Fruit fly (Drosophila melanogaster) whole organism, embryonic: ENCODE data around the gene att-ORFB.

Source experiments
- CG10654 ChIP-seq: fragments of 200-800 bp; sonication (Bioruptor generic); optimal IDR thresholded peaks from 2 replicates; lab custom pipeline; 2016; ENCODE audit warnings: missing biosample characterization, missing genetic modification characterization
- CG11398 ChIP-seq: fragments of 200-800 bp; sonication (Bioruptor generic); optimal IDR thresholded peaks from 2 replicates; lab custom pipeline; 2016; ENCODE audit warnings: missing biosample characterization, missing genetic modification characterization
- CG11456 ChIP-seq: fragments of 200-800 bp; sonication (Bioruptor generic); IDR thresholded peaks from 3 replicates; pipeline ENCODE4 v1.3.6; 2022; ENCODE audit warnings: missing biosample characterization, missing genetic modification characterization
- CG14667 ChIP-seq: fragments of 200-800 bp; sonication (Bioruptor generic); IDR thresholded peaks from 2 replicates; pipeline ENCODE4 v1.3.6; 2022; ENCODE audit warnings: missing biosample characterization, missing genetic modification characterization
- CG1529 ChIP-seq: fragments of 200-800 bp; sonication (Bioruptor generic); optimal IDR thresholded peaks from 3 replicates; lab custom pipeline; 2018; ENCODE audit warnings: missing biosample characterization, missing genetic modification characterization
- CG1647 ChIP-seq: fragments of 200-800 bp; sonication (Bioruptor generic); optimal IDR thresholded peaks from 3 replicates; lab custom pipeline; 2016; ENCODE audit warnings: missing biosample characterization, missing genetic modification characterization
- CG17328 ChIP-seq: fragments of 200-800 bp; sonication (Bioruptor generic); IDR thresholded peaks from 2 replicates; pipeline ENCODE4 v1.3.6; 2022; ENCODE audit warnings: missing biosample characterization, missing genetic modification characterization
- CG18599 ChIP-seq: fragments of 200-800 bp; sonication (Bioruptor generic); optimal IDR thresholded peaks from 3 replicates; lab custom pipeline; 2017; ENCODE audit warnings: missing biosample characterization, missing genetic modification characterization, mild to moderate bottlenecking, moderate library complexity, missing genetic modification reagents
- CG2678 ChIP-seq: fragments of 200-800 bp; sonication (Bioruptor generic); optimal IDR thresholded peaks from 3 replicates; lab custom pipeline; 2019; ENCODE audit warnings: missing biosample characterization, mild to moderate bottlenecking, missing genetic modification characterization, moderate library complexity
- CG2712 ChIP-seq: fragments of 200-800 bp; optimal IDR thresholded peaks from 3 replicates; lab custom pipeline; 2019; ENCODE audit warnings: missing biosample characterization, mild to moderate bottlenecking, missing genetic modification characterization, moderate library complexity
- CG30020 ChIP-seq: fragments of 200-800 bp; optimal IDR thresholded peaks from 2 replicates; lab custom pipeline; 2019; ENCODE audit warnings: missing biosample characterization, mild to moderate bottlenecking, missing genetic modification characterization, moderate library complexity
- CG6854 ChIP-seq: fragments of 200-800 bp; sonication (Bioruptor generic); optimal IDR thresholded peaks from 3 replicates; lab custom pipeline; 2017; ENCODE audit warnings: missing biosample characterization, mild to moderate bottlenecking, missing genetic modification characterization
- CG7786 ChIP-seq: fragments of 200-800 bp; sonication (Bioruptor generic); optimal IDR thresholded peaks from 2 replicates; lab custom pipeline; 2016; ENCODE audit warnings: missing biosample characterization, missing genetic modification characterization
- CG9437 ChIP-seq: fragments of 200-800 bp; sonication (Bioruptor generic); optimal IDR thresholded peaks from 2 replicates; lab custom pipeline; 2018; ENCODE audit warnings: missing biosample characterization, mild to moderate bottlenecking, missing genetic modification characterization
- CG9876 ChIP-seq: fragments of 200-800 bp; sonication (Bioruptor generic); optimal IDR thresholded peaks from 2 replicates; lab custom pipeline; 2016; ENCODE audit warnings: missing biosample characterization, missing genetic modification characterization
- Doc3 ChIP-seq: fragments of 200-800 bp; sonication (Bioruptor generic); IDR thresholded peaks from 3 replicates; pipeline ENCODE4 v1.3.6; 2022; ENCODE audit warnings: missing biosample characterization, missing genetic modification characterization; ENCODE audit not compliant: partially characterized antibody
- ERR ChIP-seq: fragments of 200-800 bp; sonication (Bioruptor generic); optimal IDR thresholded peaks from 2 replicates; lab custom pipeline; 2016; ENCODE audit warnings: missing biosample characterization, missing genetic modification characterization
- Ets65A ChIP-seq: fragments of 200-800 bp; sonication (Bioruptor generic); peaks from one replicate; lab custom pipeline; 2016; ENCODE audit warnings: missing biosample characterization, missing genetic modification characterization
- H15 ChIP-seq: fragments of 200-800 bp; sonication (Bioruptor generic); IDR thresholded peaks from 3 replicates; pipeline ENCODE4 v1.3.6; 2022; ENCODE audit warnings: missing biosample characterization, missing genetic modification characterization
- HLH4C ChIP-seq: fragments of 200-800 bp; sonication (Bioruptor generic); IDR thresholded peaks from 3 replicates; pipeline ENCODE4 v1.3.6; 2022; ENCODE audit warnings: missing biosample characterization, missing genetic modification characterization; ENCODE audit not compliant: partially characterized antibody
- NC2α ChIP-seq: fragments of 200-800 bp; sonication (Bioruptor generic); optimal IDR thresholded peaks from 2 replicates; lab custom pipeline; 2016; ENCODE audit warnings: missing biosample characterization, missing genetic modification characterization
- NC2β ChIP-seq: fragments of 200-800 bp; sonication (Bioruptor generic); optimal IDR thresholded peaks from 2 replicates; lab custom pipeline; 2016; ENCODE audit warnings: missing biosample characterization, missing genetic modification characterization
- Nf-YB ChIP-seq: fragments of 200-800 bp; sonication (Bioruptor generic); optimal IDR thresholded peaks from 3 replicates; lab custom pipeline; 2019; ENCODE audit warnings: missing biosample characterization, mild to moderate bottlenecking, missing genetic modification characterization, moderate library complexity
- Pdp1 ChIP-seq, 2 experiments: fragments of 200-800 bp; sonication (Bioruptor generic); optimal IDR thresholded peaks; 3 replicates each; lab custom pipeline; 2016; ENCODE audit warnings: missing biosample characterization in 2 of 2, missing genetic modification characterization in 2 of 2, mild to moderate bottlenecking in 1 of 2, moderate library complexity in 1 of 2
- Vsx1 ChIP-seq: fragments of 200-800 bp; sonication (Bioruptor generic); optimal IDR thresholded peaks from 2 replicates; lab custom pipeline; 2017; ENCODE audit warnings: missing biosample characterization, mild to moderate bottlenecking, missing genetic modification characterization, missing genetic modification reagents
- ac ChIP-seq: fragments of 200-800 bp; sonication (Bioruptor generic); optimal IDR thresholded peaks from 3 replicates; lab custom pipeline; 2017; ENCODE audit warnings: missing biosample characterization, mild to moderate bottlenecking, missing genetic modification characterization
- ap ChIP-seq: fragments of 200-800 bp; sonication (Bioruptor generic); IDR thresholded peaks from 2 replicates; pipeline ENCODE4 v1.3.6; 2022; ENCODE audit warnings: missing biosample characterization, missing genetic modification characterization
- bbx ChIP-seq: fragments of 200-800 bp; sonication (Bioruptor generic); IDR thresholded peaks from 2 replicates; pipeline ENCODE4 v1.3.6; 2022; ENCODE audit warnings: missing biosample characterization, missing genetic modification characterization; ENCODE audit not compliant: partially characterized antibody
- btn ChIP-seq: fragments of 200-800 bp; sonication (Bioruptor generic); optimal IDR thresholded peaks from 2 replicates; lab custom pipeline; 2016; ENCODE audit warnings: missing biosample characterization, missing genetic modification characterization
- croc ChIP-seq: fragments of 200-800 bp; sonication (Bioruptor generic); conservative IDR thresholded peaks from 3 replicates; pipeline ENCODE4 v1.3.6; 2022; ENCODE audit warnings: missing biosample characterization, missing genetic modification characterization
- cwo ChIP-seq: fragments of 200-800 bp; sonication (Bioruptor generic); optimal IDR thresholded peaks from 3 replicates; lab custom pipeline; 2017; ENCODE audit warnings: missing biosample characterization, missing genetic modification characterization, mild to moderate bottlenecking, moderate library complexity, missing genetic modification reagents
- dan ChIP-seq: fragments of 200-800 bp; sonication (Bioruptor generic); IDR thresholded peaks from 2 replicates; pipeline ENCODE4 v1.3.6; 2022; ENCODE audit warnings: missing biosample characterization, missing genetic modification characterization
- en ChIP-seq: fragments of 200-800 bp; sonication (Bioruptor generic); optimal IDR thresholded peaks from 2 replicates; lab custom pipeline; 2016; ENCODE audit warnings: missing biosample characterization, missing genetic modification characterization
- fd3F ChIP-seq: fragments of 200-800 bp; sonication (Bioruptor generic); optimal IDR thresholded peaks from 2 replicates; lab custom pipeline; 2018; ENCODE audit warnings: missing biosample characterization, mild to moderate bottlenecking, missing genetic modification characterization, moderate library complexity
- fd64A ChIP-seq: fragments of 200-800 bp; sonication (Bioruptor generic); optimal IDR thresholded peaks from 3 replicates; lab custom pipeline; 2018; ENCODE audit warnings: missing biosample characterization, mild to moderate bottlenecking, missing genetic modification characterization
- gro ChIP-seq: fragments of 200-800 bp; sonication (Bioruptor generic); optimal IDR thresholded peaks from 2 replicates; lab custom pipeline; 2016; ENCODE audit warnings: missing biosample characterization, missing genetic modification characterization
- ind ChIP-seq: fragments of 200-800 bp; sonication (Bioruptor generic); optimal IDR thresholded peaks from 3 replicates; lab custom pipeline; 2016; ENCODE audit warnings: missing biosample characterization, missing genetic modification characterization
- klu ChIP-seq: fragments of 200-800 bp; sonication (Bioruptor generic); IDR thresholded peaks from 2 replicates; pipeline ENCODE4 v1.3.6; 2022; ENCODE audit warnings: missing biosample characterization, missing genetic modification characterization
- luna ChIP-seq: fragments of 200-800 bp; sonication (Bioruptor generic); optimal IDR thresholded peaks from 2 replicates; lab custom pipeline; 2016; ENCODE audit warnings: missing biosample characterization, missing genetic modification characterization
- nerfin-1 ChIP-seq: fragments of 200-800 bp; sonication (Bioruptor generic); optimal IDR thresholded peaks from 3 replicates; lab custom pipeline; 2019; ENCODE audit warnings: missing biosample characterization, mild to moderate bottlenecking, missing genetic modification characterization, moderate library complexity
- nmo ChIP-seq: fragments of 200-800 bp; sonication (Bioruptor generic); optimal IDR thresholded peaks from 2 replicates; lab custom pipeline; 2018; ENCODE audit warnings: missing biosample characterization, mild to moderate bottlenecking, missing genetic modification characterization, moderate library complexity
- oc ChIP-seq: fragments of 200-800 bp; sonication (Bioruptor generic); optimal IDR thresholded peaks from 2 replicates; lab custom pipeline; 2018; ENCODE audit warnings: missing biosample characterization, mild to moderate bottlenecking, missing genetic modification characterization, moderate library complexity
- pnt ChIP-seq: fragments of 200-800 bp; sonication (Bioruptor generic); optimal IDR thresholded peaks from 3 replicates; lab custom pipeline; 2016; ENCODE audit warnings: missing biosample characterization, missing genetic modification characterization
- pum ChIP-seq: fragments of 200-800 bp; sonication (Bioruptor generic); optimal IDR thresholded peaks from 2 replicates; lab custom pipeline; 2016; ENCODE audit warnings: missing biosample characterization, missing genetic modification characterization
- rib ChIP-seq: fragments of 200-800 bp; sonication (Bioruptor generic); IDR thresholded peaks from 2 replicates; pipeline ENCODE4 v1.3.6; 2022; ENCODE audit warnings: missing biosample characterization, missing genetic modification characterization
- ro ChIP-seq: fragments of 200-800 bp; sonication (Bioruptor generic); IDR thresholded peaks from 2 replicates; pipeline ENCODE4 v1.3.6; 2022; ENCODE audit warnings: missing biosample characterization, missing genetic modification characterization
- sisA ChIP-seq: fragments of 200-800 bp; sonication (Bioruptor generic); IDR thresholded peaks from 2 replicates; pipeline ENCODE4 v1.3.6; 2022; ENCODE audit warnings: missing biosample characterization, missing genetic modification characterization
- sob ChIP-seq: fragments of 200-800 bp; sonication (Bioruptor generic); IDR thresholded peaks from 2 replicates; pipeline ENCODE4 v1.3.6; 2022; ENCODE audit warnings: missing biosample characterization, missing genetic modification characterization
- trem ChIP-seq: fragments of 200-800 bp; optimal IDR thresholded peaks from 3 replicates; lab custom pipeline; 2019; ENCODE audit warnings: missing biosample characterization, mild to moderate bottlenecking, missing genetic modification characterization, moderate library complexity
- vnd ChIP-seq: fragments of 200-800 bp; sonication (Bioruptor generic); IDR thresholded peaks from 3 replicates; pipeline ENCODE4 v1.3.6; 2022; ENCODE audit warnings: missing biosample characterization, missing genetic modification characterization; ENCODE audit not compliant: partially characterized antibody
- zfh2 ChIP-seq: fragments of 200-800 bp; sonication (Bioruptor generic); optimal IDR thresholded peaks from 2 replicates; lab custom pipeline; 2016; ENCODE audit warnings: missing biosample characterization, missing genetic modification characterization

att-ORFB gene

DNA sequence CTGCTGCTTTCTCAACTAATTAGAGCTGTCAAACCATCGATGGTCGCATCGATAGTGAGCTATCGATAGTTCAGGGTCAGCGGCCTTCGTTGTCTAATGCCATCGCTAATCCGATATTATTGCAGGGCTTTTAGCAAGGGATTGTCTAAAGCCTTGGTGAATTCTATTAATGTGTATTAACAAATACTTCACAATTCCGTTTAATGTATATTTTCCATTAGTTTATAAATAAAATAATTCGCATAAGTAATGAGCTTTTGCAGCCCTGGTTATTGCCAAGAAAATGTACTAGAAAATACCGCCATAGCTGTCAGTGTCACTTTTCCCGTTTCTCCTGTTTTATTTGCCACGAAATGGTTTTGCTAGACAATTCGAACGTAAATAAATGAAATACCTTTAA lies 25.6 kb upstream of the att-ORFB start, which contains the start of the genes EloB and Srp14 (continued):
- TF ChIP-seq CG10654 (GFP tag; lab: Kevin White, UChicago) = peak; percentile 71
- peak; percentile 58; the same call in 1 of the 2 replicates for TF ChIP-seq klu (GFP tag; lab: Robert Waterston, UW)
- peak; percentile 84 for TF ChIP-seq CG11456
- 0 out of 2 replicates have a peak, but pooled peaks have one; percentile 33 for TF ChIP-seq ap
- peak; percentile 75 for TF ChIP-seq CG30020
- peak; percentile 60 for TF ChIP-seq sisA
- TF ChIP-seq btn (GFP tag; lab: Kevin White, UChicago) = peak; percentile 13
- TF ChIP-seq Doc3 (GFP tag; lab: Robert Waterston, UW) = peak; percentile 97
- TF ChIP-seq HLH4C = peak; percentile 92
- TF ChIP-seq en (GFP tag; lab: Kevin White, UChicago) = peak; percentile 31
- peak; percentile 77 for TF ChIP-seq nerfin-1 (tag; lab: Kevin White, UChicago)
- TF ChIP-seq CG14667 (GFP tag; lab: Robert Waterston, UW) = peak; percentile 56
- peak; percentile 76 for TF ChIP-seq pum
- peak; percentile 93 for TF ChIP-seq trem
- no peak for TF ChIP-seq dan (GFP tag; lab: Robert Waterston, UW)
- peak; percentile 97 for TF ChIP-seq Ets65A (GFP tag; lab: Kevin White, UChicago)
- peak; percentile 77 to 81 for TF ChIP-seq Pdp1 (GFP tag; optimal IDR thresholded peaks at IDR 0.05; lab: Kevin White, UChicago)
- TF ChIP-seq pnt = peak; percentile 57
- TF ChIP-seq CG17328 (GFP tag; lab: Robert Waterston, UW) = peak; percentile 80
- no peak for TF ChIP-seq luna
- peak; percentile 52 for TF ChIP-seq cwo (GFP tag; lab: Kevin White, UChicago)
- TF ChIP-seq CG18599 = no peak
- peak; percentile 86 for TF ChIP-seq CG2712
- peak; percentile 72 for TF ChIP-seq H15
- TF ChIP-seq bbx = peak; percentile 96
- peak; percentile 53 for TF ChIP-seq CG1529 (GFP tag; lab: Kevin White, UChicago)
- peak; percentile 68 for TF ChIP-seq ERR (GFP tag; lab: Kevin White, UChicago)
- TF ChIP-seq oc (tag; lab: Kevin White, UChicago) = no peak
- no peak for TF ChIP-seq ac (GFP tag; lab: Kevin White, UChicago)
- peak; percentile 49 for TF ChIP-seq CG9876 (GFP tag; lab: Kevin White, UChicago)
- peak; percentile 94 for TF ChIP-seq vnd (GFP tag; lab: Robert Waterston, UW)
- TF ChIP-seq nmo (GFP tag; lab: Kevin White, UChicago) = peak; percentile 89
- TF ChIP-seq fd3F = peak; percentile 65
- peak; percentile 70 for TF ChIP-seq CG11398
- TF ChIP-seq Nf-YB (GFP tag; lab: Kevin White, UChicago) = peak; percentile 53
- TF ChIP-seq CG2678 (tag; lab: Kevin White, UChicago) = peak; percentile 84
- peak; percentile 87 for TF ChIP-seq gro
- peak; percentile 87 for TF ChIP-seq sob (GFP tag; lab: Robert Waterston, UW)
- TF ChIP-seq NC2β (GFP tag; lab: Kevin White, UChicago) = peak; percentile 86
- TF ChIP-seq fd64A (GFP tag; lab: Kevin White, UChicago) = no peak
- peak; percentile 71; the same call in 1 of the 2 replicates for TF ChIP-seq rib
- TF ChIP-seq ro (GFP tag; lab: Robert Waterston, UW) = peak; percentile 36; the same call in 1 of the 2 replicates
- TF ChIP-seq NC2α (GFP tag; lab: Kevin White, UChicago) = peak; percentile 20
- TF ChIP-seq ind = peak; percentile 81
- TF ChIP-seq CG6854 (GFP tag; lab: Kevin White, UChicago) = peak; percentile 54
- peak; percentile 82 for TF ChIP-seq CG7786 (GFP tag; lab: Kevin White, UChicago)
- peak; percentile 90 for TF ChIP-seq zfh2
- peak; percentile 83 for TF ChIP-seq CG1647
- TF ChIP-seq CG9437 = peak; percentile 47
- no peak for TF ChIP-seq Vsx1 (GFP tag; lab: Kevin White, UChicago)
- TF ChIP-seq croc = 0 out of 3 replicates have a peak, but pooled peaks have one; percentile 30
